Fruit fly (Drosophila melanogaster) whole organism, embryonic: ENCODE results near the gene Moca-cyp.

Experiments
- CG10267 ChIP-seq: fragments of 200-800 bp; sonication (Bioruptor generic); optimal IDR thresholded peaks from 2 replicates; lab custom pipeline; 2018; ENCODE audit warnings: missing biosample characterization, mild to moderate bottlenecking, missing genetic modification characterization, moderate library complexity
- CG10321 ChIP-seq: fragments of 200-800 bp; sonication (Bioruptor generic); IDR thresholded peaks from 2 replicates; pipeline ENCODE4 v1.3.6; 2022; ENCODE audit warnings: missing biosample characterization, missing genetic modification characterization
- CG11093 ChIP-seq: fragments of 200-800 bp; sonication (Bioruptor generic); IDR thresholded peaks from 3 replicates; pipeline ENCODE4 v1.3.6; 2022; ENCODE audit warnings: missing biosample characterization, missing genetic modification characterization
- CG11695 ChIP-seq: fragments of 200-800 bp; sonication (Bioruptor generic); IDR thresholded peaks from 3 replicates; pipeline ENCODE4 v1.3.6; 2022; ENCODE audit warnings: missing biosample characterization, missing genetic modification characterization
- CG13123 ChIP-seq: fragments of 200-800 bp; sonication (Bioruptor generic); optimal IDR thresholded peaks from 2 replicates; lab custom pipeline; 2016; ENCODE audit warnings: missing biosample characterization, missing genetic modification characterization
- CG14014 ChIP-seq: fragments of 200-800 bp; sonication (Bioruptor generic); IDR thresholded peaks from 2 replicates; pipeline ENCODE4 v1.3.6; 2022; ENCODE audit warnings: missing biosample characterization, missing genetic modification characterization
- CG14050 ChIP-seq: fragments of 200-800 bp; sonication (Bioruptor generic); IDR thresholded peaks from 3 replicates; pipeline ENCODE4 v1.3.6; 2022; ENCODE audit warnings: missing biosample characterization, missing genetic modification characterization
- CG14667 ChIP-seq: fragments of 200-800 bp; sonication (Bioruptor generic); IDR thresholded peaks from 2 replicates; pipeline ENCODE4 v1.3.6; 2022; ENCODE audit warnings: missing biosample characterization, missing genetic modification characterization
- CG14965 ChIP-seq: fragments of 200-800 bp; sonication (Bioruptor generic); optimal IDR thresholded peaks from 2 replicates; lab custom pipeline; 2016; ENCODE audit warnings: missing biosample characterization, missing genetic modification characterization, borderline replicate concordance
- CG15011 ChIP-seq: fragments of 200-800 bp; sonication (Bioruptor generic); optimal IDR thresholded peaks from 3 replicates; lab custom pipeline; 2018; ENCODE audit warnings: missing biosample characterization, mild to moderate bottlenecking, missing genetic modification characterization
- CG17568 ChIP-seq: fragments of 200-800 bp; sonication (Bioruptor generic); optimal IDR thresholded peaks from 2 replicates; lab custom pipeline; 2018; ENCODE audit warnings: missing biosample characterization, mild to moderate bottlenecking, missing genetic modification characterization, moderate library complexity
- CG3065 ChIP-seq: fragments of 200-800 bp; sonication (Bioruptor generic); optimal IDR thresholded peaks from 2 replicates; lab custom pipeline; 2016; ENCODE audit warnings: missing biosample characterization, missing genetic modification characterization
- CG3726 ChIP-seq: fragments of 200-800 bp; sonication (Bioruptor generic); IDR thresholded peaks from 3 replicates; pipeline ENCODE4, ENCODE4 v1.3.6; 2022; ENCODE audit warnings: missing biosample characterization, missing genetic modification characterization
- CG42726 ChIP-seq: fragments of 200-800 bp; sonication (Bioruptor generic); IDR thresholded peaks from 2 replicates; pipeline ENCODE4 v1.3.6; 2022; ENCODE audit warnings: missing biosample characterization, missing genetic modification characterization; ENCODE audit not compliant: partially characterized antibody
- CG4854 ChIP-seq: fragments of 200-800 bp; sonication (Bioruptor generic); optimal IDR thresholded peaks from 2 replicates; lab custom pipeline; 2016; ENCODE audit warnings: missing biosample characterization, missing genetic modification characterization, inconsistent platforms
- CG7556 ChIP-seq: fragments of 200-800 bp; sonication (Bioruptor generic); optimal IDR thresholded peaks from 2 replicates; lab custom pipeline; 2017; ENCODE audit warnings: missing biosample characterization, mild to moderate bottlenecking, missing genetic modification characterization
- CG8924 ChIP-seq: fragments of 200-800 bp; optimal IDR thresholded peaks from 3 replicates; lab custom pipeline; 2019; ENCODE audit warnings: missing biosample characterization, mild to moderate bottlenecking, missing genetic modification characterization, moderate library complexity
- CG8944 ChIP-seq: fragments of 200-800 bp; sonication (Bioruptor generic); optimal IDR thresholded peaks from 3 replicates; lab custom pipeline; 2016; ENCODE audit warnings: missing biosample characterization, missing genetic modification characterization
- HLH3B ChIP-seq: fragments of 200-800 bp; sonication (Bioruptor generic); IDR thresholded peaks from 2 replicates; pipeline ENCODE4 v1.3.6; 2022; ENCODE audit warnings: missing biosample characterization, missing genetic modification characterization
- Hr51 ChIP-seq, 2 experiments: fragments of 200-800 bp; sonication (Bioruptor generic); optimal IDR thresholded peaks; 2 replicates in 1 of 2; 3 replicates in 1 of 2; lab custom pipeline; 2016 to 2018; ENCODE audit warnings: missing biosample characterization in 2 of 2, missing genetic modification characterization in 2 of 2, mild to moderate bottlenecking in 1 of 2, moderate library complexity in 1 of 2
- Jarid2 ChIP-seq: fragments of 200-800 bp; sonication (Bioruptor generic); optimal IDR thresholded peaks from 3 replicates; lab custom pipeline; 2017; ENCODE audit warnings: mild to moderate bottlenecking, missing biosample characterization, missing genetic modification reagents, missing genetic modification characterization
- Nf-YB ChIP-seq: fragments of 200-800 bp; sonication (Bioruptor generic); optimal IDR thresholded peaks from 3 replicates; lab custom pipeline; 2019; ENCODE audit warnings: missing biosample characterization, mild to moderate bottlenecking, missing genetic modification characterization, moderate library complexity
- Optix ChIP-seq: fragments of 200-800 bp; sonication (Bioruptor generic); IDR thresholded peaks from 3 replicates; pipeline ENCODE4 v1.3.6; 2022; ENCODE audit warnings: missing biosample characterization, missing genetic modification characterization
- Sox102F ChIP-seq: fragments of 200-800 bp; sonication (Bioruptor generic); optimal IDR thresholded peaks from 2 replicates; lab custom pipeline; 2018; ENCODE audit warnings: missing biosample characterization, mild to moderate bottlenecking, missing genetic modification characterization, moderate library complexity
- Spps ChIP-seq: fragments of 200-800 bp; sonication (Bioruptor generic); optimal IDR thresholded peaks from 2 replicates; lab custom pipeline; 2018; ENCODE audit warnings: missing biosample characterization, mild to moderate bottlenecking, missing genetic modification characterization
- br ChIP-seq: fragments of >200 bp; optimal IDR thresholded peaks from 2 replicates; lab custom pipeline; 2017
- caup ChIP-seq: fragments of 200-800 bp; sonication (Bioruptor generic); optimal IDR thresholded peaks from 3 replicates; lab custom pipeline; 2017; ENCODE audit warnings: missing biosample characterization, mild to moderate bottlenecking, missing genetic modification characterization, moderate library complexity; ENCODE audit not compliant: severe bottlenecking
- corto ChIP-seq: fragments of 200-800 bp; sonication (Bioruptor generic); optimal IDR thresholded peaks from 2 replicates; lab custom pipeline; 2016; ENCODE audit warnings: missing biosample characterization, mild to moderate bottlenecking, missing genetic modification characterization, moderate library complexity
- croc ChIP-seq: fragments of 200-800 bp; sonication (Bioruptor generic); conservative IDR thresholded peaks from 3 replicates; pipeline ENCODE4 v1.3.6; 2022; ENCODE audit warnings: missing biosample characterization, missing genetic modification characterization
- danr ChIP-seq: fragments of 200-800 bp; sonication (Bioruptor generic); IDR thresholded peaks from 2 replicates; pipeline ENCODE4 v1.3.6; 2022; ENCODE audit warnings: missing biosample characterization, missing genetic modification characterization
- ems ChIP-seq: fragments of 200-800 bp; sonication (Bioruptor generic); optimal IDR thresholded peaks from 3 replicates; lab custom pipeline; 2016; ENCODE audit warnings: missing biosample characterization, missing genetic modification characterization
- en ChIP-seq: fragments of 200-800 bp; sonication (Bioruptor generic); optimal IDR thresholded peaks from 2 replicates; lab custom pipeline; 2016; ENCODE audit warnings: missing biosample characterization, missing genetic modification characterization
- exex ChIP-seq: fragments of 200-800 bp; sonication (Bioruptor generic); optimal IDR thresholded peaks from 4 replicates; lab custom pipeline; 2018; ENCODE audit warnings: missing biosample characterization, mild to moderate bottlenecking, missing genetic modification characterization, moderate library complexity
- fd64A ChIP-seq: fragments of 200-800 bp; sonication (Bioruptor generic); optimal IDR thresholded peaks from 3 replicates; lab custom pipeline; 2018; ENCODE audit warnings: missing biosample characterization, mild to moderate bottlenecking, missing genetic modification characterization
- gem ChIP-seq: fragments of 200-800 bp; sonication (Bioruptor generic); optimal IDR thresholded peaks from 2 replicates; lab custom pipeline; 2019; ENCODE audit warnings: missing biosample characterization, mild to moderate bottlenecking, missing genetic modification characterization, moderate library complexity
- jing ChIP-seq: fragments of 200-800 bp; sonication (Bioruptor generic); optimal IDR thresholded peaks from 2 replicates; lab custom pipeline; 2018; ENCODE audit warnings: missing biosample characterization, mild to moderate bottlenecking, missing genetic modification characterization
- lola ChIP-seq, 3 experiments: fragments of >200 bp in 2 of 3; fragments of 200-800 bp in 1 of 3; sonication (Bioruptor generic) in 1 of 3; optimal IDR thresholded peaks; 2 replicates each; lab custom pipeline; 2017 to 2019; ENCODE audit warnings: missing biosample characterization in 3 of 3, missing genetic modification characterization in 3 of 3, mild to moderate bottlenecking in 1 of 3, moderate library complexity in 1 of 3
- lov ChIP-seq, 2 experiments: fragments of 200-800 bp in 1 of 2; fragments of >200 bp in 1 of 2; sonication (Bioruptor generic) in 1 of 2; IDR thresholded peaks in 1 of 2; optimal IDR thresholded peaks in 1 of 2; 2 replicates in 1 of 2; 3 replicates in 1 of 2; pipeline versions ENCODE4 v1.3.6 to Lab custom; 2017 to 2022; ENCODE audit warnings: missing biosample characterization in 1 of 2, missing genetic modification characterization in 1 of 2
- mld ChIP-seq: fragments of 200-800 bp; sonication (Bioruptor generic); IDR thresholded peaks from 3 replicates; pipeline ENCODE4 v1.3.6; 2022; ENCODE audit warnings: missing biosample characterization, missing genetic modification characterization; ENCODE audit not compliant: partially characterized antibody
- nau ChIP-seq: fragments of 200-800 bp; sonication (Bioruptor generic); optimal IDR thresholded peaks from 3 replicates; lab custom pipeline; 2017; ENCODE audit warnings: missing biosample characterization, mild to moderate bottlenecking, missing genetic modification characterization, missing genetic modification reagents
- otp ChIP-seq: fragments of 200-800 bp; sonication (Bioruptor generic); IDR thresholded peaks from 3 replicates; pipeline ENCODE4, ENCODE4 v1.3.6; 2022; ENCODE audit warnings: missing biosample characterization, missing genetic modification characterization
- prd ChIP-seq, 3 experiments: fragments of >200 bp in 2 of 3; fragments of 200-800 bp in 1 of 3; sonication (Bioruptor generic) in 1 of 3; optimal IDR thresholded peaks in 2 of 3; IDR thresholded peaks in 1 of 3; 2 replicates in 2 of 3; 3 replicates in 1 of 3; pipeline versions ENCODE4 v1.3.6 to Lab custom; 2017 to 2022; ENCODE audit warnings: missing biosample characterization in 1 of 3, missing genetic modification characterization in 1 of 3
- scrt ChIP-seq: fragments of 200-800 bp; sonication (Bioruptor generic); optimal IDR thresholded peaks from 2 replicates; lab custom pipeline; 2018; ENCODE audit warnings: missing biosample characterization, mild to moderate bottlenecking, missing genetic modification characterization, moderate library complexity
- ssp ChIP-seq: fragments of 200-800 bp; sonication (Bioruptor generic); IDR thresholded peaks from 2 replicates; pipeline ENCODE4 v1.3.6; 2022; ENCODE audit warnings: missing biosample characterization, missing genetic modification characterization
- yki ChIP-seq: fragments of >200 bp; optimal IDR thresholded peaks from 3 replicates; lab custom pipeline; 2018
- zen ChIP-seq: fragments of 200-800 bp; sonication (Bioruptor generic); optimal IDR thresholded peaks from 3 replicates; lab custom pipeline; 2018; ENCODE audit warnings: missing biosample characterization, mild to moderate bottlenecking, missing genetic modification characterization, moderate library complexity
- zf30C ChIP-seq: fragments of 200-800 bp; sonication (Bioruptor generic); optimal IDR thresholded peaks from 3 replicates; lab custom pipeline; 2018; ENCODE audit warnings: missing biosample characterization, mild to moderate bottlenecking, missing genetic modification characterization

The Moca-cyp gene

dm6 chr3R:28328780-28329546 lies 11.2 kb upstream of the Moca-cyp start (continued):
- TF ChIP-seq CG11093 (GFP tag; lab: Robert Waterston, UW), result peak; percentile 54; the same call in 2 of the 3 replicates
- no peak for TF ChIP-seq Optix
- peak; percentile 65 for TF ChIP-seq fd64A (GFP tag; lab: Kevin White, UChicago)
- peak; percentile 77 for TF ChIP-seq CG4854 (GFP tag; lab: Kevin White, UChicago)
- peak; percentile 6 for TF ChIP-seq ems (GFP tag; lab: Kevin White, UChicago)
- peak; percentile 37 for TF ChIP-seq caup
- TF ChIP-seq CG42726, result no peak
- peak; percentile 27 to 72 for TF ChIP-seq Hr51 (GFP tag; optimal IDR thresholded peaks at IDR 0.05; lab: Kevin White, UChicago)
- peak; percentile 12; the same call in 1 of the 3 replicates for TF ChIP-seq croc (GFP tag; lab: Robert Waterston, UW)
- peak; percentile 35 for TF ChIP-seq Jarid2 (GFP tag; lab: Kevin White, UChicago)
- TF ChIP-seq mld, result no peak
- peak; percentile 51 for TF ChIP-seq CG17568 (GFP tag; lab: Kevin White, UChicago)
- peak; percentile 70 for TF ChIP-seq gem
- peak; percentile 63 for TF ChIP-seq CG7556
- no peak for TF ChIP-seq corto
- peak; percentile 24 for TF ChIP-seq scrt (GFP tag; lab: Kevin White, UChicago)
- TF ChIP-seq CG14014 (GFP tag; lab: Robert Waterston, UW), result peak; percentile 70
- TF ChIP-seq br (lab: Kevin White, UChicago), result no peak
- peak; percentile 76 for TF ChIP-seq nau
- peak; percentile 45 for TF ChIP-seq Nf-YB (GFP tag; lab: Kevin White, UChicago)
- no peak for TF ChIP-seq zf30C
- TF ChIP-seq CG10267 (tag; lab: Kevin White, UChicago), result peak; percentile 40
- no peak for TF ChIP-seq lov (optimal IDR thresholded peaks at IDR 0.05; lab: Kevin White, UChicago)
- peak; percentile 87 for TF ChIP-seq lov (GFP tag; IDR thresholded peaks at IDR 0.05; lab: Robert Waterston, UW)
- TF ChIP-seq CG8944, result peak; percentile 73
- no peak for TF ChIP-seq CG3065 (GFP tag; lab: Kevin White, UChicago)
- peak; percentile 65 for TF ChIP-seq CG14965
- TF ChIP-seq CG13123 (GFP tag; lab: Kevin White, UChicago), result peak; percentile 78
- peak; percentile 61; the same call in 1 of the 2 replicates for TF ChIP-seq danr (GFP tag; lab: Robert Waterston, UW)
- no peak for TF ChIP-seq CG10321 (GFP tag; lab: Robert Waterston, UW)
- peak; percentile 24 for TF ChIP-seq en
- TF ChIP-seq exex (tag; lab: Kevin White, UChicago), result peak; percentile 67
- TF ChIP-seq otp (GFP tag; lab: Robert Waterston, UW), result peak; percentile 93
- TF ChIP-seq CG14050 (GFP tag; lab: Robert Waterston, UW), result peak; percentile 26; the same call in 2 of the 3 replicates
- peak in 1 of 3 experiments; percentile 75 for TF ChIP-seq lola (GFP tag; optimal IDR thresholded peaks at IDR 0.05; lab: Kevin White, UChicago)
- TF ChIP-seq CG3726, result peak; percentile 69
- TF ChIP-seq CG14667 (GFP tag; lab: Robert Waterston, UW), result peak; percentile 50
- TF ChIP-seq Spps (tag; lab: Kevin White, UChicago), result peak; percentile 36
- peak; percentile 15; the same call in 1 of the 2 replicates for TF ChIP-seq ssp (GFP tag; lab: Robert Waterston, UW)
- TF ChIP-seq jing, result no peak
- TF ChIP-seq HLH3B (GFP tag; lab: Robert Waterston, UW), result peak; percentile 61
- TF ChIP-seq Sox102F, result peak; percentile 68
- peak; percentile 56 for TF ChIP-seq zen (tag; lab: Kevin White, UChicago)
- TF ChIP-seq CG8924 (tag; lab: Kevin White, UChicago), result peak; percentile 57
- TF ChIP-seq yki (lab: Kevin White, UChicago), result no peak
- TF ChIP-seq prd (optimal IDR thresholded peaks at IDR 0.05; lab: Kevin White, UChicago), result no peak
- peak; percentile 70 for TF ChIP-seq prd (GFP tag; IDR thresholded peaks at IDR 0.05; lab: Robert Waterston, UW)
- TF ChIP-seq CG15011, result peak; percentile 81
- TF ChIP-seq CG11695 (GFP tag; lab: Robert Waterston, UW), result peak; percentile 53
